Fruit fly (Drosophila melanogaster) Kc167 (cell line): ENCODE measurements around the gene CG43127.

Experiments used
- Myc ChIP-seq: fragments of >200 bp; optimal IDR thresholded peaks from 2 replicates; lab custom pipeline; 2017; ENCODE audit warnings: missing external identifiers
- Sin3A ChIP-seq: fragments of >200 bp; optimal IDR thresholded peaks from 2 replicates; lab custom pipeline; 2018; ENCODE audit warnings: missing external identifiers
- h ChIP-seq: fragments of >200 bp; optimal IDR thresholded peaks from 3 replicates; lab custom pipeline; 2018; ENCODE audit warnings: missing external identifiers
- insv ChIP-seq: fragments of >200 bp; optimal IDR thresholded peaks from 3 replicates; lab custom pipeline; 2018; ENCODE audit warnings: missing external identifiers
- psq ChIP-seq: fragments of >200 bp; optimal IDR thresholded peaks from 2 replicates; lab custom pipeline; 2017; ENCODE audit warnings: missing external identifiers
- ttk ChIP-seq: sonication (Bioruptor generic); optimal IDR thresholded peaks from 2 replicates; lab custom pipeline; 2017; ENCODE audit warnings: missing external identifiers

CG43127 gene

dm6 chr3L:10584965-10585364, 40.4 kb downstream of the CG43127 start:
- TF ChIP-seq Myc (lab: Kevin White, UChicago), result no peak

dm6 chr3L:10581688-10582288, 43.6 kb downstream of the CG43127 start:
- TF ChIP-seq Sin3A (no peak), ttk (lab: Kevin White, UChicago) (no peak), h (no peak), psq (lab: Kevin White, UChicago) (no peak), Myc (lab: Kevin White, UChicago) (no peak), insv (lab: Kevin White, UChicago) (no peak)
